Worm (Caenorhabditis elegans): Measurements from ENCODE around the gene C18A11.1.

DNA sequence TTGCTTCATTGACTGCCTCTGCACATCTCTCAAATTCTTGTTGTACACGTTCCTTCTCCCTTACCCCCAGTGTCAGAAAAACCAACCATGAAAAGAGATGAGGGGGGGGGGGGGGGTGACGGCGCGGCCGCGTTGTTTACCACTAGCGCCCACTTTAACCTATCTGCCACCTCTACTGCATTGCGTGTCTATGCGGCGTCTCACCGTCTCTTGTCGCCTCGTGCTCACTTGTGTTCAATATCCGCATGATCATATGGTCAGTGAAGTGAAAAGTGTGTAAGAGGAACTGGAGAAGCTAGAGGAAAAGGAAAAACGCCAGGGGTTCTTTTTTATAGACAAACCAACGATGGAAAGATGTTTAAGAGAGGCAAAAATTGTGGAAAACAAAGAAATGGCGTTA is 49.5 kb upstream of the C18A11.1 start:
- TF ChIP-seq aly-2 (tag; optimal IDR thresholded peaks at IDR 0.05), result no peak
- peak; percentile 75 for TF ChIP-seq nhr-77 (tag; optimal IDR thresholded peaks at IDR 0.05)
- TF ChIP-seq nhr-11 (tag; optimal IDR thresholded peaks at IDR 0.05), result peak; percentile 88
- peak; percentile 93 for TF ChIP-seq mep-1 (tag; optimal IDR thresholded peaks at IDR 0.05)
- no peak for TF ChIP-seq unc-39 (tag; optimal IDR thresholded peaks at IDR 0.05)
- peak in 1 of 2 experiments; percentile 63 for TF ChIP-seq unc-62 (GFP tag; optimal IDR thresholded peaks at IDR 0.05 in 1 of 2)
- TF ChIP-seq unc-62 (tag; optimal IDR thresholded peaks at IDR 0.05), result no peak
- no peak for TF ChIP-seq ZK337.2 (GFP tag; IDR thresholded peaks at IDR 0.05)
